Fruit fly (Drosophila melanogaster) whole organism, embryonic: Measurements from ENCODE around the gene mei-218.

ENCODE experiments used
- B-H2 ChIP-seq: fragments of 200-800 bp; sonication (Bioruptor generic); optimal IDR thresholded peaks from 2 replicates; lab custom pipeline; 2018; ENCODE audit warnings: missing biosample characterization, mild to moderate bottlenecking, missing genetic modification characterization
- CG10147 ChIP-seq: fragments of 200-800 bp; sonication (Bioruptor generic); optimal IDR thresholded peaks from 2 replicates; lab custom pipeline; 2019; ENCODE audit warnings: missing biosample characterization, mild to moderate bottlenecking, missing genetic modification characterization, moderate library complexity
- CG10431 ChIP-seq: fragments of 200-800 bp; sonication (Bioruptor generic); optimal IDR thresholded peaks from 3 replicates; lab custom pipeline; 2018; ENCODE audit warnings: missing biosample characterization, mild to moderate bottlenecking, missing genetic modification characterization
- CG12155 ChIP-seq: fragments of 200-800 bp; sonication (Bioruptor generic); optimal IDR thresholded peaks from 3 replicates; lab custom pipeline; 2016; ENCODE audit warnings: missing biosample characterization, missing genetic modification characterization
- CG13894 ChIP-seq: fragments of 200-800 bp; sonication (Bioruptor generic); optimal IDR thresholded peaks from 3 replicates; lab custom pipeline; 2018; ENCODE audit warnings: missing biosample characterization, mild to moderate bottlenecking, missing genetic modification characterization, moderate library complexity
- CG14441 ChIP-seq: fragments of 200-800 bp; sonication (Bioruptor generic); IDR thresholded peaks from 2 replicates; pipeline ENCODE4 v1.3.6; 2022; ENCODE audit warnings: missing biosample characterization, missing genetic modification characterization
- CG14667 ChIP-seq: fragments of 200-800 bp; sonication (Bioruptor generic); IDR thresholded peaks from 2 replicates; pipeline ENCODE4 v1.3.6; 2022; ENCODE audit warnings: missing biosample characterization, missing genetic modification characterization
- CG15073 ChIP-seq: fragments of 200-800 bp; sonication (Bioruptor generic); optimal IDR thresholded peaks from 2 replicates; lab custom pipeline; 2016; ENCODE audit warnings: missing biosample characterization, missing genetic modification characterization
- CG15269 ChIP-seq: fragments of 200-800 bp; sonication (Bioruptor generic); optimal IDR thresholded peaks from 2 replicates; lab custom pipeline; 2018; ENCODE audit warnings: missing biosample characterization, mild to moderate bottlenecking, missing genetic modification characterization, moderate library complexity
- CG1603 ChIP-seq: fragments of 200-800 bp; sonication (Bioruptor generic); optimal IDR thresholded peaks from 2 replicates; lab custom pipeline; 2019; ENCODE audit warnings: missing biosample characterization, mild to moderate bottlenecking, missing genetic modification characterization, moderate library complexity
- CG17912 ChIP-seq: fragments of 200-800 bp; sonication (Bioruptor generic); optimal IDR thresholded peaks from 2 replicates; lab custom pipeline; 2018; ENCODE audit warnings: missing biosample characterization, mild to moderate bottlenecking, missing genetic modification characterization
- CG1832 ChIP-seq: fragments of 200-800 bp; sonication (Bioruptor generic); optimal IDR thresholded peaks from 2 replicates; lab custom pipeline; 2017; ENCODE audit warnings: missing biosample characterization, mild to moderate bottlenecking, missing genetic modification characterization, inconsistent platforms
- CG18764 ChIP-seq: fragments of 200-800 bp; sonication (Bioruptor generic); optimal IDR thresholded peaks from 3 replicates; lab custom pipeline; 2016; ENCODE audit warnings: missing biosample characterization, missing genetic modification characterization
- CG2712 ChIP-seq: fragments of 200-800 bp; optimal IDR thresholded peaks from 3 replicates; lab custom pipeline; 2019; ENCODE audit warnings: missing biosample characterization, mild to moderate bottlenecking, missing genetic modification characterization, moderate library complexity
- CG4707 ChIP-seq: fragments of 200-800 bp; sonication (Bioruptor generic); optimal IDR thresholded peaks from 2 replicates; lab custom pipeline; 2018; ENCODE audit warnings: missing biosample characterization, mild to moderate bottlenecking, missing genetic modification characterization, moderate library complexity
- CG6765 ChIP-seq: fragments of 200-800 bp; sonication (Bioruptor generic); optimal IDR thresholded peaks from 3 replicates; lab custom pipeline; 2017; ENCODE audit warnings: missing biosample characterization, mild to moderate bottlenecking, missing genetic modification characterization
- CG7556 ChIP-seq: fragments of 200-800 bp; sonication (Bioruptor generic); optimal IDR thresholded peaks from 2 replicates; lab custom pipeline; 2017; ENCODE audit warnings: missing biosample characterization, mild to moderate bottlenecking, missing genetic modification characterization
- CG8388 ChIP-seq: fragments of 200-800 bp; sonication (Bioruptor generic); optimal IDR thresholded peaks from 2 replicates; lab custom pipeline; 2019; ENCODE audit warnings: missing biosample characterization, mild to moderate bottlenecking, missing genetic modification characterization, moderate library complexity
- CG8765 ChIP-seq: fragments of 200-800 bp; sonication (Bioruptor generic); IDR thresholded peaks from 2 replicates; pipeline ENCODE4 v1.3.6; 2022; ENCODE audit warnings: missing biosample characterization, missing genetic modification characterization
- CG9727 ChIP-seq: fragments of 200-800 bp; sonication (Bioruptor generic); optimal IDR thresholded peaks from 3 replicates; lab custom pipeline; 2017; ENCODE audit warnings: missing biosample characterization, mild to moderate bottlenecking, missing genetic modification characterization
- CG9876 ChIP-seq: fragments of 200-800 bp; sonication (Bioruptor generic); optimal IDR thresholded peaks from 2 replicates; lab custom pipeline; 2016; ENCODE audit warnings: missing biosample characterization, missing genetic modification characterization
- Chrac-16 ChIP-seq: fragments of 200-800 bp; sonication (Bioruptor generic); optimal IDR thresholded peaks from 3 replicates; lab custom pipeline; 2016; ENCODE audit warnings: missing biosample characterization, missing genetic modification characterization
- Deaf1 ChIP-seq: fragments of 200-800 bp; optimal IDR thresholded peaks from 3 replicates; lab custom pipeline; 2019; ENCODE audit warnings: missing biosample characterization, mild to moderate bottlenecking, missing genetic modification characterization, moderate library complexity
- HLHmδ ChIP-seq: fragments of 200-800 bp; sonication (Bioruptor generic); optimal IDR thresholded peaks from 2 replicates; lab custom pipeline; 2018; ENCODE audit warnings: missing biosample characterization, mild to moderate bottlenecking, missing genetic modification characterization, moderate library complexity
- Hr51 ChIP-seq, 2 experiments: fragments of 200-800 bp; sonication (Bioruptor generic); optimal IDR thresholded peaks; 2 replicates in 1 of 2; 3 replicates in 1 of 2; lab custom pipeline; 2016 to 2018; ENCODE audit warnings: missing biosample characterization in 2 of 2, missing genetic modification characterization in 2 of 2, mild to moderate bottlenecking in 1 of 2, moderate library complexity in 1 of 2
- Lim3 ChIP-seq: fragments of 200-800 bp; sonication (Bioruptor generic); IDR thresholded peaks from 2 replicates; pipeline ENCODE4 v1.3.6; 2022; ENCODE audit warnings: missing biosample characterization, missing genetic modification characterization
- Med ChIP-seq: fragments of 200-800 bp; sonication (Bioruptor generic); peaks from one replicate; lab custom pipeline; 2016; ENCODE audit warnings: missing biosample characterization, missing genetic modification characterization, mild to moderate bottlenecking, inconsistent platforms, moderate library complexity
- Nf-YA ChIP-seq: fragments of 200-800 bp; sonication (Bioruptor generic); IDR thresholded peaks from 2 replicates; pipeline ENCODE4 v1.3.6; 2022; ENCODE audit warnings: missing biosample characterization, missing genetic modification characterization
- Nf-YC ChIP-seq: fragments of 200-800 bp; optimal IDR thresholded peaks from 3 replicates; lab custom pipeline; 2019; ENCODE audit warnings: missing biosample characterization, mild to moderate bottlenecking, missing genetic modification characterization, moderate library complexity
- Sox102F ChIP-seq: fragments of 200-800 bp; sonication (Bioruptor generic); optimal IDR thresholded peaks from 2 replicates; lab custom pipeline; 2018; ENCODE audit warnings: missing biosample characterization, mild to moderate bottlenecking, missing genetic modification characterization, moderate library complexity
- Xbp1 ChIP-seq: fragments of 200-800 bp; sonication (Bioruptor generic); optimal IDR thresholded peaks from 3 replicates; lab custom pipeline; 2016; ENCODE audit warnings: missing biosample characterization, mild to moderate bottlenecking, missing genetic modification characterization
- bsh ChIP-seq, 2 experiments: fragments of 200-800 bp; sonication (Bioruptor generic); optimal IDR thresholded peaks; 2 replicates each; lab custom pipeline; 2017 to 2018; ENCODE audit warnings: mild to moderate bottlenecking in 2 of 2, missing biosample characterization in 2 of 2, missing genetic modification characterization in 2 of 2, moderate library complexity in 1 of 2
- chinmo ChIP-seq: fragments of 200-800 bp; sonication (Bioruptor generic); IDR thresholded peaks from 4 replicates; pipeline ENCODE4 v1.3.6; 2022; ENCODE audit warnings: missing biosample characterization, missing genetic modification characterization; ENCODE audit not compliant: partially characterized antibody
- dmrt99B ChIP-seq: fragments of 200-800 bp; sonication (Bioruptor generic); optimal IDR thresholded peaks from 2 replicates; lab custom pipeline; 2018; ENCODE audit warnings: missing biosample characterization, mild to moderate bottlenecking, missing genetic modification characterization, moderate library complexity
- ems ChIP-seq: fragments of 200-800 bp; sonication (Bioruptor generic); optimal IDR thresholded peaks from 3 replicates; lab custom pipeline; 2016; ENCODE audit warnings: missing biosample characterization, missing genetic modification characterization
- fu2 ChIP-seq: fragments of 200-800 bp; sonication (Bioruptor generic); optimal IDR thresholded peaks from 2 replicates; lab custom pipeline; 2016; ENCODE audit warnings: missing biosample characterization, missing genetic modification characterization
- grau ChIP-seq: fragments of 200-800 bp; optimal IDR thresholded peaks from 3 replicates; lab custom pipeline; 2019; ENCODE audit warnings: missing biosample characterization, mild to moderate bottlenecking, missing genetic modification characterization, moderate library complexity
- lab ChIP-seq: fragments of 200-800 bp; sonication (Bioruptor generic); optimal IDR thresholded peaks from 3 replicates; lab custom pipeline; 2017; ENCODE audit warnings: missing biosample characterization, missing genetic modification characterization, mild to moderate bottlenecking, moderate library complexity, missing genetic modification reagents
- odd ChIP-seq: fragments of 200-800 bp; sonication (Bioruptor generic); optimal IDR thresholded peaks from 2 replicates; lab custom pipeline; 2017; ENCODE audit warnings: missing biosample characterization, mild to moderate bottlenecking, missing genetic modification characterization
- row ChIP-seq: fragments of 200-800 bp; sonication (Bioruptor generic); IDR thresholded peaks from 3 replicates; pipeline ENCODE4 v1.3.6; 2022; ENCODE audit warnings: missing biosample characterization, missing genetic modification characterization
- sd ChIP-seq: fragments of 200-800 bp; sonication (Bioruptor generic); optimal IDR thresholded peaks from 3 replicates; lab custom pipeline; 2018; ENCODE audit warnings: missing biosample characterization, mild to moderate bottlenecking, missing genetic modification characterization, moderate library complexity
- stc ChIP-seq: fragments of 200-800 bp; sonication (Bioruptor generic); IDR thresholded peaks from 2 replicates; pipeline ENCODE4 v1.3.6; 2022; ENCODE audit warnings: missing biosample characterization, missing genetic modification characterization
- stwl ChIP-seq: fragments of 200-800 bp; sonication (Bioruptor generic); optimal IDR thresholded peaks from 3 replicates; lab custom pipeline; 2018; ENCODE audit warnings: missing biosample characterization, mild to moderate bottlenecking, missing genetic modification characterization, moderate library complexity
- tio ChIP-seq: fragments of 200-800 bp; sonication (Bioruptor generic); optimal IDR thresholded peaks from 2 replicates; lab custom pipeline; 2017; ENCODE audit warnings: missing biosample characterization, missing genetic modification characterization, inconsistent platforms
- twi ChIP-seq: fragments of 200-800 bp; optimal IDR thresholded peaks from 2 replicates; lab custom pipeline; 2019; ENCODE audit warnings: missing biosample characterization, mild to moderate bottlenecking, missing genetic modification characterization, moderate library complexity
- tx ChIP-seq: fragments of 200-800 bp; sonication (Bioruptor generic); optimal IDR thresholded peaks from 2 replicates; lab custom pipeline; 2016; ENCODE audit warnings: missing biosample characterization, missing genetic modification characterization
- zen ChIP-seq: fragments of 200-800 bp; sonication (Bioruptor generic); optimal IDR thresholded peaks from 3 replicates; lab custom pipeline; 2018; ENCODE audit warnings: missing biosample characterization, mild to moderate bottlenecking, missing genetic modification characterization, moderate library complexity

The mei-218 gene

dm6 chrX:17111274-17111673, 31.5 kb downstream of the mei-218 start (continued):
- no peak for TF ChIP-seq Xbp1 (GFP tag; lab: Kevin White, UChicago)
- no peak for TF ChIP-seq CG15073 (GFP tag; lab: Kevin White, UChicago)
- no peak for TF ChIP-seq HLHmδ
- TF ChIP-seq CG8388 (GFP tag; lab: Kevin White, UChicago), result peak; percentile 36
- TF ChIP-seq dmrt99B (tag; lab: Kevin White, UChicago), result peak; percentile 6
- no peak for TF ChIP-seq Chrac-16
- peak; percentile 29; the same call in 1 of the 3 replicates for TF ChIP-seq row (GFP tag; lab: Robert Waterston, UW)
- no peak for TF ChIP-seq CG10147 (GFP tag; lab: Kevin White, UChicago)
- TF ChIP-seq CG9727, result peak; percentile 17
- no peak for TF ChIP-seq CG10431
- TF ChIP-seq CG4707, result peak; percentile 42
- TF ChIP-seq Hr51 (GFP tag; optimal IDR thresholded peaks at IDR 0.05; lab: Kevin White, UChicago), result no peak
- TF ChIP-seq fu2 (GFP tag; lab: Kevin White, UChicago), result no peak
- TF ChIP-seq CG14667 (GFP tag; lab: Robert Waterston, UW), result no peak
- peak; percentile 51 for TF ChIP-seq Med (GFP tag; lab: Kevin White, UChicago)
- TF ChIP-seq bsh (GFP tag; optimal IDR thresholded peaks at IDR 0.05; lab: Kevin White, UChicago), result peak in 1 of 2 experiments; percentile 17
- TF ChIP-seq CG7556 (GFP tag; lab: Kevin White, UChicago), result no peak
- TF ChIP-seq Sox102F, result no peak
- TF ChIP-seq CG2712 (tag; lab: Kevin White, UChicago), result peak; percentile 17
- TF ChIP-seq grau (tag; lab: Kevin White, UChicago), result peak; percentile 10
- no peak for TF ChIP-seq CG9876 (GFP tag; lab: Kevin White, UChicago)
- no peak for TF ChIP-seq Lim3 (GFP tag; lab: Robert Waterston, UW)
- TF ChIP-seq twi (tag; lab: Kevin White, UChicago), result peak; percentile 80
- no peak for TF ChIP-seq zen (tag; lab: Kevin White, UChicago)
- TF ChIP-seq, all 482 proteins: peak for 25

dm6 chrX:17110556-17111177, 32.1 kb downstream of the mei-218 start:
- TF ChIP-seq tx (no peak), CG8388 (GFP tag; lab: Kevin White, UChicago) (peak; percentile 71)

dm6 chrX:17109673-17110072, 33.1 kb downstream of the mei-218 start:
- peak; percentile 4 for TF ChIP-seq B-H2
- TF ChIP-seq CG18764 (GFP tag; lab: Kevin White, UChicago), result no peak
- TF ChIP-seq stwl, result no peak
- no peak for TF ChIP-seq CG4707
- no peak for TF ChIP-seq CG14441 (GFP tag; lab: Robert Waterston, UW)
- TF ChIP-seq CG17912 (GFP tag; lab: Kevin White, UChicago), result no peak
- TF ChIP-seq Nf-YA (GFP tag; lab: Robert Waterston, UW), result no peak
- TF ChIP-seq Med (GFP tag; lab: Kevin White, UChicago), result peak; percentile 54
- TF ChIP-seq odd (GFP tag; lab: Kevin White, UChicago), result no peak
- no peak for TF ChIP-seq CG8765 (GFP tag; lab: Robert Waterston, UW)
- TF ChIP-seq CG13894 (tag; lab: Kevin White, UChicago), result peak; percentile 32
- TF ChIP-seq CG1832 (GFP tag; lab: Kevin White, UChicago), result no peak
- TF ChIP-seq CG1603 (tag; lab: Kevin White, UChicago), result no peak
- no peak for TF ChIP-seq Deaf1 (tag; lab: Kevin White, UChicago)
- TF ChIP-seq lab (GFP tag; lab: Kevin White, UChicago), result peak; percentile 21
- no peak for TF ChIP-seq ems (GFP tag; lab: Kevin White, UChicago)
- TF ChIP-seq stc, result no peak
- no peak for TF ChIP-seq CG6765 (GFP tag; lab: Kevin White, UChicago)
- 0 out of 4 replicates have a peak, but pooled peaks have one; percentile 46 for TF ChIP-seq chinmo (GFP tag; lab: Robert Waterston, UW)
- no peak for TF ChIP-seq CG15269 (tag; lab: Kevin White, UChicago)
- peak; percentile 26 for TF ChIP-seq sd
- no peak for TF ChIP-seq tio (GFP tag; lab: Kevin White, UChicago)
- TF ChIP-seq CG12155 (GFP tag; lab: Kevin White, UChicago), result no peak
- no peak for TF ChIP-seq Nf-YC (tag; lab: Kevin White, UChicago)
